Worm (Caenorhabditis elegans): ENCODE data around the gene hecw-1.
A peak's percentile ranks its signal among the peaks of the same experiment; 100 is the strongest.

hecw-1 gene

ce11 chrIII:3389426-3390020, at the start of gene hecw-1, which contains the start of gene elmd-1:
TSS of gene hecw-1 (minus strand) at chrIII:3389970.
TSS of gene elmd-1 (plus strand) at chrIII:3389919.
- TF ChIP-seq him-1 (tag; optimal IDR thresholded peaks at IDR 0.05) (no peak), W03F9.2 (tag; optimal IDR thresholded peaks at IDR 0.05) (peak; percentile 44)

ce11 chrIII:3437139-3437538, 47.4 kb upstream of the hecw-1 start:
- no peak for TF ChIP-seq dao-5 (tag; optimal IDR thresholded peaks at IDR 0.05)
- TF ChIP-seq W03F9.2 (tag; optimal IDR thresholded peaks at IDR 0.05): no peak
- no peak for TF ChIP-seq him-1 (tag; optimal IDR thresholded peaks at IDR 0.05)

DNA sequence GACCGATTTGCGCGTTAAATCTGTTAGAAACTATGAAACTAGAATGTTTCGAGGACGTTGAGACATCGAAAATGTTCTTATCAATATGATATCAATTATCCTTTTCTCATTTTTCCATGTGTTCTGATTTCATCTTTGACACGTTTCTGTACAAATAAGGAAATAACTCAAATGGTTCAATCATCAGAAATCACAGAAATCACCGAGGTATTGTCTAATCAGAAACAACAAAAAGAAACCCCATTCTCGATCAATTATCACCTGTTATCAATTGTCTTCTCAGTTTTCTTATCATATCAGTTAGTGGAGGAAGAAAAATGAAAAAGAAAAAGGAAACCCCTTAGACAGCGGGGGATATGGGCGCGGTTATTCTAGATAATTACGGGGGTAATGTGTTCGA, 45.4 kb upstream of the hecw-1 start:
- no peak for TF ChIP-seq W03F9.2 (tag; optimal IDR thresholded peaks at IDR 0.05)
- no peak for TF ChIP-seq him-1 (tag; optimal IDR thresholded peaks at IDR 0.05)
- TF ChIP-seq dao-5 (tag; optimal IDR thresholded peaks at IDR 0.05): no peak

ce11 chrIII:3431385-3431784, 41.6 kb upstream of the hecw-1 start, which contains the start of gene K01A11.1:
TSS of gene K01A11.1 (minus strand) at chrIII:3431485.
- TF ChIP-seq dao-5 (tag; optimal IDR thresholded peaks at IDR 0.05): no peak
- no peak for TF ChIP-seq W03F9.2 (tag; optimal IDR thresholded peaks at IDR 0.05)
- no peak for TF ChIP-seq him-1 (tag; optimal IDR thresholded peaks at IDR 0.05)

DNA sequence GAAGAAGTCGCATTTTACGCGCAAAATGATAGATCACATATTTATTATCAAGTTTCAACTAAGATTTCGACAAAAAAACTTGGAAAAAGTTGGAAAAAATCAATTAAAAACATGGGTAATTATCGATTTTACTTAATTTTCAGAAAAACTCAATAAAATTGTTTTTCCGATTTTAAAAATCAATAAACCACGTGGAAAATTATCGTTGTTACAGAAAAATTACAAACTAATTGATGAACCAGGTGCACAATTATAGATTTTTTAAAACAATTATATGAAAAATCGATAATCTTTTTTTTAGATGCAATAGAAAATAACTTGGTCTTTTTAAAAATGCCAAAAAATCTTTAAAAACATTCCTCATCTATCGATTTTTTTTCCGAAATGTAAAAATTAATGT, 40.9 kb upstream of the hecw-1 start:
- TF ChIP-seq W03F9.2 (tag; optimal IDR thresholded peaks at IDR 0.05) (no peak), dao-5 (tag; optimal IDR thresholded peaks at IDR 0.05) (no peak), him-1 (tag; optimal IDR thresholded peaks at IDR 0.05) (no peak)

DNA sequence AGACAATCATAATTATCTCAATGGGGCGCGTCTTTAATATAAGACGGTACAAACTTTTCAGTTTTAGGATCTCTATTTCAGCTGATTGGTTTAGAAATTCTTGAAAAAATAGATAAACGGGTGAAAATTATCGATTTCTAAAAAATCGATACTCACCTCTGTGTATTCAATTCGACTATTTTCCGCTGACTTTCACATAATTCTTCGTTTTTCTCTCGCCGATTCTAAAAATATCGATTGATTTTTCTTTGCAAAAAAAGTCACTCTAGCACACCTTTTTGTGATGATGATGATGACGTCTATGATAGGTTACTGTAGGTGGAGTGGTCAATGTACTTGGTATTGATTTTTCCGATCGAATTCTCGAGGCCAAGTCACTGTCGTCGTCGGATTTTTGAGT, 40.0 kb upstream of the hecw-1 start:
- TF ChIP-seq dao-5 (tag; optimal IDR thresholded peaks at IDR 0.05): no peak
- no peak for TF ChIP-seq W03F9.2 (tag; optimal IDR thresholded peaks at IDR 0.05)
- no peak for TF ChIP-seq him-1 (tag; optimal IDR thresholded peaks at IDR 0.05)

DNA sequence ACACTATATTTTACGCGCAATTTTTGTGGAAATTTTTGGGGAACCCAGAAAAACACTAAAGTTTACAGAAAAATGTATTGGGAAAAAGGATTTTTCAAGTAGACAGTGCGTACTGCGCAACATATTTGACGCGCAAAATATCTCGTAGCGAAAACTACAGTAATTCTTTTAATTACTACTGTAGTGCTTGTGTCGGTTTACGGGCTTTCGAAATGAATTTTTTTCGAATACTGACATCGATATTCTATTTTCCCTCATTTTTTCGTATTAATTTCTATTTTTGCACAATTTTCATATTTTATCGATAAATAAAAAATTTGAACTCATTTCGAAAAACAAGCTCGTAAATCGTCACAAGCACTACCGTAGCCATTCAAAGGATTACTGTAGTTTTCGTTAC, 38.8 kb upstream of the hecw-1 start:
- TF ChIP-seq him-1 (tag; optimal IDR thresholded peaks at IDR 0.05) (no peak), dao-5 (tag; optimal IDR thresholded peaks at IDR 0.05) (no peak), W03F9.2 (tag; optimal IDR thresholded peaks at IDR 0.05) (no peak)

DNA sequence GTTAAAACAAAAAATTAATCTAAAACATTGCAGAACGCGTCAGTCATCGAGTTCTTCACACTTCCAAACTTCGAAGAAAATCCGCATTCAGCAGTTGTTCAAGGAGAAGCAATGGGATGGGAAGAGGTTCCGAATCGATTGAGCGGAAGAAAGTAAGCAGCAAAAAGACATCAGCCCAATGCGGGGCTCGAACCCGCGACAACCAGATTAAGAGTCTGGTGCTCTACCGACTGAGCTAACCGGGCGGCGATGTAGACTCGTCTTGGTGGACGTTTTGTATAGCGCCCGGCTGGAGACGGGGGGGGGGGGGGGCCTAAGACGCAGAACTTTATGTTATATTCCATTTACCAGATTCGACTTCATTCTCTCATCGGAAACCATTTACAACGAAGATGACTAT, 37.0 kb upstream of the hecw-1 start:
- TF ChIP-seq him-1 (tag; optimal IDR thresholded peaks at IDR 0.05) (no peak), dao-5 (tag; optimal IDR thresholded peaks at IDR 0.05) (no peak), W03F9.2 (tag; optimal IDR thresholded peaks at IDR 0.05) (no peak)

- TF ChIP-seq W03F9.2 (tag; optimal IDR thresholded peaks at IDR 0.05) (no peak), dao-5 (tag; optimal IDR thresholded peaks at IDR 0.05) (no peak), him-1 (tag; optimal IDR thresholded peaks at IDR 0.05) (no peak)
Measured at ce11 chrIII:3425438-3425837, 35.7 kb upstream of the hecw-1 start, which contains the start of gene metl-18. TSS of gene metl-18 (plus strand) at chrIII:3425738.

ce11 chrIII:3423924-3424323, 34.2 kb upstream of the hecw-1 start:
- no peak for TF ChIP-seq dao-5 (tag; optimal IDR thresholded peaks at IDR 0.05)
- no peak for TF ChIP-seq him-1 (tag; optimal IDR thresholded peaks at IDR 0.05)
- TF ChIP-seq W03F9.2 (tag; optimal IDR thresholded peaks at IDR 0.05): no peak

DNA sequence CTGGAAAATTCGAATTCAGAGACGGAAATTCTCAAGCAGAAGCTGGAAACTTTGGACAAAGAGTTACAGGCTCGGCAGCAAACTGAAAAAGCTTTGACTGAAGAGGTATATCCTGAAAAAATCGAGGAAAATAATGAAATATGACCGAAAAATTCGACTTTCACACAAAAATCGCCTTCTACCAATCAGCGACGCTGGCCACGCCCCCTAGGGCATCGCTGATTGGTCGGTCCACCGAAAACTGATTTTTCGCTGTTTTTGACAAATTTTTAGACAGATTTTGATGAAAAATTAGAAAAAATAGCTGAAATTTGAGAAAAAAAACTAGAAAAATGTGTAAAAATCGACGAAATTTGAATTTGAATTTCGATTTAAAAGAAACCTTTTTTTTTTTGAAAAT, 29.1 kb upstream of the hecw-1 start:
- no peak for TF ChIP-seq him-1 (tag; optimal IDR thresholded peaks at IDR 0.05)
- no peak for TF ChIP-seq W03F9.2 (tag; optimal IDR thresholded peaks at IDR 0.05)
- TF ChIP-seq dao-5 (tag; optimal IDR thresholded peaks at IDR 0.05): no peak

DNA sequence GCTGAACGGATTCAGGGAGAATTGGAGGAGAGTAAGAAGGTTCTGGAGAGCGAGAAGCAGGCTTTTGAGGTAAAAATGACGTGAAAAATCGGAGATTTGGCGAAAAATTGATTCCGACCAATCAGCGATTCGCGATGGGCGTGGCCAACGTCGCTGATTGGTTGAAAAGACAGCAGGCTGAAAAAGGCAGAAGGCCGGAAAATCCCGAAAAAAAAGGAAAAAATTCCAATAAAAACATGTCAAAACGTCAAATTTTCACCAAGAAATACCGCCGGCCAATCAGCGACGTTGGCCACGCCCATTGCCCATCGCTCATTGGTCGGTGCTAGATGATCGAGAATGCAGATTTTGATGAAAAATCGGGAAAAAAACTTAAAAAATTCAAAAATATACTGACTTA, 27.7 kb upstream of the hecw-1 start:
- TF ChIP-seq him-1 (tag; optimal IDR thresholded peaks at IDR 0.05) (no peak), dao-5 (tag; optimal IDR thresholded peaks at IDR 0.05) (no peak), W03F9.2 (tag; optimal IDR thresholded peaks at IDR 0.05) (no peak)

DNA sequence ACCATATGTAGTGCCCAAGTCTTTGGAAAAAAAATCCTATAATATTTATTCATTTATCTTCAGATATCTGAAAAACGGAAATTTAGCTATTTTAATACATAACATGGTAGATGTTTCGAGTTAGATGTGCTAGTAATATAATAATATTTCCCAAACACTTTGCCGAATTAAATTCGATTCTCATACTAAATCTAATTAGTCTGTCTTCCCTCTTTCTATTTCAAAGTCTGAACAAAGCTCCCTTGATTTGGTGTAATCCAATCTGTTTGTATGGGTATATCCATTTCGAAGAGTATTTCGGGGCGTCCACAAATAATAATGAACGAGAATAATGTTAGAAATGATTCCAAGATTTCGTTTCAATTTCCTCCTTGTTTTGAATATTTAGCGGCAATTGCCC, 24.6 kb upstream of the hecw-1 start:
- TF ChIP-seq dao-5 (tag; optimal IDR thresholded peaks at IDR 0.05) (no peak), W03F9.2 (tag; optimal IDR thresholded peaks at IDR 0.05) (no peak), him-1 (tag; optimal IDR thresholded peaks at IDR 0.05) (no peak)

- TF ChIP-seq dao-5 (tag; optimal IDR thresholded peaks at IDR 0.05): no peak
- TF ChIP-seq him-1 (tag; optimal IDR thresholded peaks at IDR 0.05): no peak
- no peak for TF ChIP-seq W03F9.2 (tag; optimal IDR thresholded peaks at IDR 0.05)
Measured at ce11 chrIII:3413437-3413836, 23.7 kb upstream of the hecw-1 start.

DNA sequence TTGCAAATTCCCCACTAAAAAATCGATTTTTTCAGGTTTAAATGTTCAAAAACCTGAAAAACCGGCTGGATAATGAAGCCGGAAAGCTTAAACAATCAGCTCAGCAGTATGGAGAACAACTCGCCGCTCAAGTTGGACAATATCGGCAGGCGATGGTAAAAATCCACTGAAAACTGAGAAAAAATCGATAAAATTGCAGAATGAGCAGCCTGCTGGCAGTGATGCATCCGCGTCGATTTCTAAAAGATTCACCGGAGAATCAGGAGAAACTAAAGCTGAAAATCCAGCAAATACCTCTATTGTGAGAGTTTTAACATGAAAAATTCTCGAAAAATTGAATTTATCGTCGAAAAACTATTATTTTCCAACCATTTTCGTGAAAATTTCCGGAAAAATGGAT, 15.8 kb upstream of the hecw-1 start, which contains the start of gene golg-4:
TSS of gene golg-4 (plus strand) at position 34 of the 400 bp plus-strand sequence.
- TF ChIP-seq dao-5 (tag; optimal IDR thresholded peaks at IDR 0.05): no peak
- TF ChIP-seq W03F9.2 (tag; optimal IDR thresholded peaks at IDR 0.05): no peak
- no peak for TF ChIP-seq him-1 (tag; optimal IDR thresholded peaks at IDR 0.05)
